Worm (Caenorhabditis elegans): Measurements from ENCODE around the gene nspd-5.

nspd-5 gene

DNA sequence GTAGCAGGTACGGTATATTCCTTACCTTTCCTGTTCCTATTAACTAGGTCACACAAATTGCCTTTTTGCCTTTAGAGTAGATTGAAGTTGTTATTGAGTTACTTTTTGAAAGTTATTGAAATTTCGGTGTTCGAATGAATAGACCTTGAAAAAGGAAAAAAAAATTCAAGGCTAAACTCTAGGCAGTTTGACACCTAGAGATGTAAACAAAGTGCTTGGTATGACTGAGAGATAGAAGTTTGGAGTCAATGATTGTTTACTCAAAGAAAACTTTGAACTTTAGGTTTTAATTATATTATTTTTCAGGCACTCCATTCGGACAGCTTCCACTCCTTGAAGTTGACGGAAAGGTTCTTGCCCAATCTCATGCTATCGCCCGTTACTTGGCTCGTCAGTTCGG lies 22.3 kb upstream of the nspd-5 start:
- no peak for TF ChIP-seq pes-1 (GFP tag; IDR thresholded peaks at IDR 0.05)

DNA sequence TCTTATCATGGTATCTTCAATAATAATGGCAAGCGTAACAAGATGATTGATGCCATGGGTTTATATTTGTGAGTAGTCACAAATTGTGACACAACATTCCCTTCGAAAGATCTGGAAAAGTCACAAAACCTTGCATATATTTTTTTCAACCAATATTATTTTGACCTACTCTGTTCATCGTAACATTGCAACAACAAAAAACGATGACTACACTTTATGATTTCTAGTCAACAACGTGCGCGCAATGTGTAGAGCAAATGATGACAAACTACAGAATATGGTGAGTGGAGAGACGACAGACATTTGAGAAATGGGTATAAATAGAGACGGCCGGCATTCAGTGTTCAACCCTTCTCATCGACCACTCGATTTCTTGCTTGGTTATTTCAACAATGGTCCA lies 21.6 kb upstream of the nspd-5 start, which contains the start of gene gst-7:
Gene gst-7, plus strand, starts transcription at position 336 of the 400 bp plus-strand sequence.
- no peak for TF ChIP-seq ama-1 (optimal IDR thresholded peaks at IDR 0.05)
- TF ChIP-seq tbx-37 (GFP tag; conservative IDR thresholded peaks at IDR 0.05), result no peak
- TF ChIP-seq flt-1 (GFP tag; IDR thresholded peaks at IDR 0.05), result no peak
- no peak for TF ChIP-seq tbx-11 (GFP tag; IDR thresholded peaks at IDR 0.05)
- TF ChIP-seq tra-4 (tag; optimal IDR thresholded peaks at IDR 0.05), result no peak
- TF ChIP-seq B0310.2 (tag; optimal IDR thresholded peaks at IDR 0.05), result no peak
- TF ChIP-seq ceh-36 (tag; optimal IDR thresholded peaks at IDR 0.05), result no peak
- TF ChIP-seq pes-1 (GFP tag; IDR thresholded peaks at IDR 0.05), result no peak

DNA sequence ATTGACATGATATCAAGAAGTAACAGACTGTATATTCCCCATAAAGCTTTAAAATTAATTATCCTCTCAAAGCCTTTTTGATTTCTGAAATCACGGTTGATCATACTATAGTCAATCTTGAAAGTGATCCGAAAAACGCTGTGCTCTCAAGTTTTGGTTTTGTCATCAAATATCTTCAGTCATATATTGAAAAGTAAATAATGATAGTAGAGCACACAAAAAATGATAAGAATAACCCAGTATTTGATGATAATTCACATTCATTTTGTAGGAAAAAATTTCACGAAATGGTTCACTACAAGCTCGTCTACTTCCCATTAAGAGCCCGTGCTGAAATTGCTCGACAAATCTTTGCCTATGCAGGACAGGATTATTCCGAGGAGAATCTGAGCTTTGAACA lies 19.5 kb upstream of the nspd-5 start, which contains the start of gene gst-6:
Gene gst-6, plus strand, starts transcription at position 263 of the 400 bp plus-strand sequence.
- no peak for TF ChIP-seq flt-1 (GFP tag; IDR thresholded peaks at IDR 0.05)
- no peak for TF ChIP-seq tbx-11 (GFP tag; IDR thresholded peaks at IDR 0.05)
- TF ChIP-seq pes-1 (GFP tag; IDR thresholded peaks at IDR 0.05), result no peak
- no peak for TF ChIP-seq hmg-4 (GFP tag; optimal IDR thresholded peaks at IDR 0.05)
- no peak for TF ChIP-seq ets-7 (tag; optimal IDR thresholded peaks at IDR 0.05)
- no peak for TF ChIP-seq hnd-1 (tag; optimal IDR thresholded peaks at IDR 0.05)
- TF ChIP-seq sea-1 (GFP tag; conservative IDR thresholded peaks at IDR 0.05), result no peak
- TF ChIP-seq scrt-1 (GFP tag; IDR thresholded peaks at IDR 0.05), result no peak
- no peak for TF ChIP-seq aly-1 (tag; optimal IDR thresholded peaks at IDR 0.05)
- no peak for TF ChIP-seq ama-1 (optimal IDR thresholded peaks at IDR 0.05)
- no peak for TF ChIP-seq ceh-13 (GFP tag; optimal IDR thresholded peaks at IDR 0.05)

- no peak for TF ChIP-seq ets-7 (tag; optimal IDR thresholded peaks at IDR 0.05)
- no peak for TF ChIP-seq sea-1 (GFP tag; conservative IDR thresholded peaks at IDR 0.05)
- no peak for TF ChIP-seq ceh-13 (GFP tag; optimal IDR thresholded peaks at IDR 0.05)
- TF ChIP-seq hnd-1 (tag; optimal IDR thresholded peaks at IDR 0.05), result no peak
- no peak for TF ChIP-seq B0310.2 (tag; optimal IDR thresholded peaks at IDR 0.05)
- no peak for TF ChIP-seq ama-1 (optimal IDR thresholded peaks at IDR 0.05)
- no peak for TF ChIP-seq tra-4 (tag; optimal IDR thresholded peaks at IDR 0.05)
- TF ChIP-seq hmbx-1 (tag; optimal IDR thresholded peaks at IDR 0.05), result no peak
Observed at ce11 chrII:4876091-4876490, 15.9 kb upstream of the nspd-5 start, which contains the start of gene F11G11.13. Gene F11G11.13 (minus strand): TSS chrII:4876179.

ce11 chrII:4874335-4874861 lies 14.2 kb upstream of the nspd-5 start, which contains the start of gene F11G11.15:
Gene F11G11.15 (plus strand): TSS chrII:4874845.
- no peak for TF ChIP-seq tbx-11 (GFP tag; IDR thresholded peaks at IDR 0.05)
- no peak for TF ChIP-seq tra-4 (tag; optimal IDR thresholded peaks at IDR 0.05)
- TF ChIP-seq scrt-1 (GFP tag; IDR thresholded peaks at IDR 0.05), result no peak

DNA sequence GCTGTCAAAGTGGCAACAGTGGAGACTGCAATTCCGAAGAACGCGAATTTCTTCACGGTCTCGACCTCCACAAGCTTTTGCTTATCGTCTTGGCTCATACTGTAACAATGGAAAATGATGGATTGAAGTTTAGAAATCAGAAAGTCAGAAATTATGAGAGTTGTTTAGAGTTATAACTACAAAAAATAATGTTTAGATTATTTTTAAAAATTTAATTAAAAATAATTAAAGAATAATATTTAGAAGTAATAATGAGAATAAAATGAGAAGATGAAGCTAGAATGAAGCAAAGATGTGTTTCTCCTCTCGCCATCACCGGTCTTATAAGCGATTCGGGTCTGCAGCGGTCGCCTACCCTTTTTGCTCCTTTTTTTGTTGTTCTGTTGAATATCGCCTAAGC lies 12.9 kb upstream of the nspd-5 start, which contains the start of gene col-73:
Gene col-73, minus strand, starts transcription at position 101 of the 400 bp plus-strand sequence.
- TF ChIP-seq hmg-4 (GFP tag; optimal IDR thresholded peaks at IDR 0.05) (no peak), ceh-13 (GFP tag; optimal IDR thresholded peaks at IDR 0.05) (no peak), tra-4 (tag; optimal IDR thresholded peaks at IDR 0.05) (no peak), flt-1 (GFP tag; IDR thresholded peaks at IDR 0.05) (no peak), tbx-11 (GFP tag; IDR thresholded peaks at IDR 0.05) (no peak), sea-1 (GFP tag; conservative IDR thresholded peaks at IDR 0.05) (no peak), F13C5.2 (tag; optimal IDR thresholded peaks at IDR 0.05) (no peak), ama-1 (optimal IDR thresholded peaks at IDR 0.05) (no peak), ceh-36 (tag; optimal IDR thresholded peaks at IDR 0.05) (no peak), B0310.2 (tag; optimal IDR thresholded peaks at IDR 0.05) (no peak), aly-1 (tag; optimal IDR thresholded peaks at IDR 0.05) (no peak), scrt-1 (GFP tag; IDR thresholded peaks at IDR 0.05) (no peak), hnd-1 (tag; optimal IDR thresholded peaks at IDR 0.05) (no peak), ets-7 (tag; optimal IDR thresholded peaks at IDR 0.05) (no peak)

DNA sequence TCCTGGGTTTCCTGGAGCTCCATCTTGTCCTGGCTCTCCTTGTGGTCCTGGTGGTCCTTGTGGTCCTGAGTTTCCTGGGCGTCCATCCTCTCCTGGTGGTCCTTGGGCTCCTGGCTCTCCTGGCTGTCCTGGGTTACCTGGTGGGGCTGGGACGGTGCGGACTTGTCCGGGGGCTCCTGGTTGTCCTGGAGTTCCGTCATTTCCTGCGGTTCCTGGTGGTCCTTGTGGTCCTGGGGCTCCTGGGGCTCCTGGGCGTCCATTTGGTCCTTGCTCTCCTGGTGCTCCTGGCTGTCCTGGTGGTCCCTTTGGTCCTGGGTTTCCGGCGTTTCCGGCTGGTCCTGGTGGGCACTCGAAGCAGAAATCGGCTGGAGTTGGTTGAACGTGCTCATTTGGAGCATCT lies 12.2 kb upstream of the nspd-5 start:
- 0 out of 2 replicates have a peak, but pooled peaks have one; percentile 24 for TF ChIP-seq sea-1 (GFP tag; conservative IDR thresholded peaks at IDR 0.05)

ce11 chrII:4871834-4872233 lies 11.7 kb upstream of the nspd-5 start:
- TF ChIP-seq tbx-11 (GFP tag; IDR thresholded peaks at IDR 0.05), result no peak
- no peak for TF ChIP-seq F13C5.2 (tag; optimal IDR thresholded peaks at IDR 0.05)
- TF ChIP-seq hnd-1 (tag; optimal IDR thresholded peaks at IDR 0.05), result no peak
- no peak for TF ChIP-seq sea-1 (GFP tag; conservative IDR thresholded peaks at IDR 0.05)
- TF ChIP-seq tbx-37 (GFP tag; conservative IDR thresholded peaks at IDR 0.05), result no peak
- no peak for TF ChIP-seq ceh-36 (tag; optimal IDR thresholded peaks at IDR 0.05)
- TF ChIP-seq ceh-13 (GFP tag; optimal IDR thresholded peaks at IDR 0.05), result no peak
- no peak for TF ChIP-seq scrt-1 (GFP tag; IDR thresholded peaks at IDR 0.05)
- no peak for TF ChIP-seq ama-1 (optimal IDR thresholded peaks at IDR 0.05)
- no peak for TF ChIP-seq pes-1 (GFP tag; IDR thresholded peaks at IDR 0.05)

DNA sequence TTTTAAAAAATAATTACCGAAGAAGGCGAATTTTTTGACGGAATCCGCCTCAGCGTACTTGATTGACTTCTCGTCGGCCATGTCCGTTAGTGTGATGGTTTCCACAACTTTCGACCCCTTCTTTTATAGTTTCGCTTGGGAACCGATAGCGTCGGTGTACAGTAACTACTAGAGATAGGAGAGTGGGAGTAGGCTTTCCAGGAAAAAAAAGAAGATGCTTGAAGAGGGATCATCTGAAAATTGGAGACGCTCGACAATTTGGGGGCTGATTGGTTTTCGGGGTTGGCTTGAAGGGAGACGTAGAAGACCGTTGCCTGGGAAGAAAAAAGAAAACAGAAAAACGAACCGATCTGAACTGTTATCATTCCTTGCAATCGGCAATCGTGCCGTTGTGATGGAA lies 10.5 kb upstream of the nspd-5 start, which contains the start of gene col-20:
Gene col-20, minus strand, starts transcription at position 101 of the 400 bp plus-strand sequence.
- TF ChIP-seq hmg-4 (GFP tag; optimal IDR thresholded peaks at IDR 0.05) (no peak), ama-1 (optimal IDR thresholded peaks at IDR 0.05) (no peak), sea-1 (GFP tag; conservative IDR thresholded peaks at IDR 0.05) (no peak), pes-1 (GFP tag; IDR thresholded peaks at IDR 0.05) (no peak), tra-4 (tag; optimal IDR thresholded peaks at IDR 0.05) (no peak), ceh-13 (GFP tag; optimal IDR thresholded peaks at IDR 0.05) (no peak), tbx-37 (GFP tag; conservative IDR thresholded peaks at IDR 0.05) (no peak), ceh-36 (tag; optimal IDR thresholded peaks at IDR 0.05) (no peak), flt-1 (GFP tag; IDR thresholded peaks at IDR 0.05) (no peak), B0310.2 (tag; optimal IDR thresholded peaks at IDR 0.05) (no peak), F13C5.2 (tag; optimal IDR thresholded peaks at IDR 0.05) (no peak), tbx-11 (GFP tag; IDR thresholded peaks at IDR 0.05) (no peak), scrt-1 (GFP tag; IDR thresholded peaks at IDR 0.05) (no peak), hmbx-1 (tag; optimal IDR thresholded peaks at IDR 0.05) (no peak), aly-1 (tag; optimal IDR thresholded peaks at IDR 0.05) (no peak), ets-7 (tag; optimal IDR thresholded peaks at IDR 0.05) (no peak), hnd-1 (tag; optimal IDR thresholded peaks at IDR 0.05) (no peak)

Measured in whole organism, early embryonic.